Fruit fly (Drosophila melanogaster) whole organism, embryonic: ENCODE results near the gene Qsox2.

Experiments used
- Aef1 ChIP-seq: fragments of 200-800 bp; sonication (Bioruptor generic); IDR thresholded peaks from 3 replicates; pipeline ENCODE4 v1.3.6; 2022; ENCODE audit warnings: missing biosample characterization, missing genetic modification characterization
- Asciz ChIP-seq: fragments of 200-800 bp; sonication (Bioruptor generic); optimal IDR thresholded peaks from 2 replicates; lab custom pipeline; 2017; ENCODE audit warnings: missing biosample characterization, mild to moderate bottlenecking, missing genetic modification characterization, missing genetic modification reagents
- BEAF-32 ChIP-seq: fragments of 200-800 bp; sonication (Bioruptor generic); optimal IDR thresholded peaks from 3 replicates; lab custom pipeline; 2017; ENCODE audit warnings: missing biosample characterization, missing genetic modification characterization, mild to moderate bottlenecking, moderate library complexity, missing genetic modification reagents
- Bteb2 ChIP-seq: fragments of 200-800 bp; sonication (Bioruptor generic); optimal IDR thresholded peaks from 2 replicates; lab custom pipeline; 2016; ENCODE audit warnings: missing biosample characterization, missing genetic modification characterization
- CG10267 ChIP-seq: fragments of 200-800 bp; sonication (Bioruptor generic); optimal IDR thresholded peaks from 2 replicates; lab custom pipeline; 2018; ENCODE audit warnings: missing biosample characterization, mild to moderate bottlenecking, missing genetic modification characterization, moderate library complexity
- CG10274 ChIP-seq: fragments of 200-800 bp; sonication (Bioruptor generic); optimal IDR thresholded peaks from 3 replicates; lab custom pipeline; 2017; ENCODE audit warnings: missing biosample characterization, mild to moderate bottlenecking, missing genetic modification characterization
- CG10979 ChIP-seq: fragments of 200-800 bp; sonication (Bioruptor generic); optimal IDR thresholded peaks from 2 replicates; lab custom pipeline; 2018; ENCODE audit warnings: missing biosample characterization, mild to moderate bottlenecking, missing genetic modification characterization, moderate library complexity
- CG11504 ChIP-seq: fragments of 200-800 bp; sonication (Bioruptor generic); optimal IDR thresholded peaks from 3 replicates; lab custom pipeline; 2019; ENCODE audit warnings: missing biosample characterization, mild to moderate bottlenecking, missing genetic modification characterization, moderate library complexity
- CG1233 ChIP-seq: fragments of 200-800 bp; sonication (Bioruptor generic); optimal IDR thresholded peaks from 4 replicates; lab custom pipeline; 2018; ENCODE audit warnings: missing biosample characterization, mild to moderate bottlenecking, missing genetic modification characterization
- CG13775 ChIP-seq: fragments of 200-800 bp; sonication (Bioruptor generic); optimal IDR thresholded peaks from 3 replicates; lab custom pipeline; 2017; ENCODE audit warnings: missing biosample characterization, mild to moderate bottlenecking, missing genetic modification characterization
- CG16813 ChIP-seq: fragments of 200-800 bp; sonication (Bioruptor generic); IDR thresholded peaks from 3 replicates; pipeline ENCODE4 v1.3.6; 2022; ENCODE audit warnings: missing biosample characterization, missing genetic modification characterization; ENCODE audit not compliant: partially characterized antibody
- CG17328 ChIP-seq: fragments of 200-800 bp; sonication (Bioruptor generic); IDR thresholded peaks from 2 replicates; pipeline ENCODE4 v1.3.6; 2022; ENCODE audit warnings: missing biosample characterization, missing genetic modification characterization
- CG17612 ChIP-seq: fragments of 200-800 bp; sonication (Bioruptor generic); IDR thresholded peaks from 2 replicates; pipeline ENCODE4 v1.3.6; 2022; ENCODE audit warnings: missing biosample characterization, missing genetic modification characterization
- CG17912 ChIP-seq: fragments of 200-800 bp; sonication (Bioruptor generic); optimal IDR thresholded peaks from 2 replicates; lab custom pipeline; 2018; ENCODE audit warnings: missing biosample characterization, mild to moderate bottlenecking, missing genetic modification characterization
- CG18011 ChIP-seq: fragments of 200-800 bp; sonication (Bioruptor generic); optimal IDR thresholded peaks from 2 replicates; lab custom pipeline; 2017; ENCODE audit warnings: missing biosample characterization, missing genetic modification characterization, mild to moderate bottlenecking, moderate library complexity, missing genotype
- CG2678 ChIP-seq: fragments of 200-800 bp; sonication (Bioruptor generic); optimal IDR thresholded peaks from 3 replicates; lab custom pipeline; 2019; ENCODE audit warnings: missing biosample characterization, mild to moderate bottlenecking, missing genetic modification characterization, moderate library complexity
- CG2889 ChIP-seq: fragments of 200-800 bp; sonication (Bioruptor generic); IDR thresholded peaks from 3 replicates; pipeline ENCODE4 v1.3.6; 2022; ENCODE audit warnings: missing biosample characterization, missing genetic modification characterization
- CG30431 ChIP-seq: fragments of 200-800 bp; sonication (Bioruptor generic); optimal IDR thresholded peaks from 2 replicates; lab custom pipeline; 2017; ENCODE audit warnings: missing biosample characterization, missing genetic modification characterization
- CG31441 ChIP-seq: fragments of 200-800 bp; sonication (Bioruptor generic); IDR thresholded peaks from 2 replicates; pipeline ENCODE4 v1.3.6; 2022; ENCODE audit warnings: missing biosample characterization, missing genetic modification characterization
- CG5245 ChIP-seq: fragments of 200-800 bp; sonication (Bioruptor generic); optimal IDR thresholded peaks from 3 replicates; lab custom pipeline; 2016; ENCODE audit warnings: missing biosample characterization, missing genetic modification characterization
- CG7786 ChIP-seq: fragments of 200-800 bp; sonication (Bioruptor generic); optimal IDR thresholded peaks from 2 replicates; lab custom pipeline; 2016; ENCODE audit warnings: missing biosample characterization, missing genetic modification characterization
- CG8290 ChIP-seq, 3 experiments: fragments of 200-800 bp; sonication (Bioruptor generic); optimal IDR thresholded peaks; 2 replicates each; lab custom pipeline; 2016 to 2019; ENCODE audit warnings: missing biosample characterization in 3 of 3, missing genetic modification characterization in 3 of 3, mild to moderate bottlenecking in 2 of 3, moderate library complexity in 1 of 3
- CG9797 ChIP-seq: fragments of 200-800 bp; sonication (Bioruptor generic); optimal IDR thresholded peaks from 3 replicates; lab custom pipeline; 2018; ENCODE audit warnings: missing biosample characterization, mild to moderate bottlenecking, missing genetic modification characterization
- CG9876 ChIP-seq: fragments of 200-800 bp; sonication (Bioruptor generic); optimal IDR thresholded peaks from 2 replicates; lab custom pipeline; 2016; ENCODE audit warnings: missing biosample characterization, missing genetic modification characterization
- CTCF ChIP-seq: fragments of 200-800 bp; sonication (Bioruptor generic); optimal IDR thresholded peaks from 2 replicates; lab custom pipeline; 2017; ENCODE audit warnings: missing biosample characterization, mild to moderate bottlenecking, missing genetic modification characterization, moderate library complexity
- CrebB ChIP-seq: fragments of 200-800 bp; sonication (Bioruptor generic); optimal IDR thresholded peaks from 3 replicates; lab custom pipeline; 2018; ENCODE audit warnings: missing biosample characterization, mild to moderate bottlenecking, missing genetic modification characterization
- Drgx ChIP-seq: fragments of 200-800 bp; sonication (Bioruptor generic); IDR thresholded peaks from 2 replicates; pipeline ENCODE4 v1.3.6; 2022; ENCODE audit warnings: missing biosample characterization, missing genetic modification characterization
- H2.0 ChIP-seq: fragments of 200-800 bp; sonication (Bioruptor generic); IDR thresholded peaks from 2 replicates; pipeline ENCODE4 v1.3.6; 2022; ENCODE audit warnings: missing biosample characterization, missing genetic modification characterization
- Hr78 ChIP-seq, 2 experiments: fragments of 200-800 bp in 1 of 2; fragments of >200 bp in 1 of 2; sonication (Bioruptor generic) in 1 of 2; optimal IDR thresholded peaks; 2 replicates each; lab custom pipeline; 2017 to 2019; ENCODE audit warnings: missing biosample characterization in 2 of 2, missing genetic modification characterization in 2 of 2, mild to moderate bottlenecking in 1 of 2, moderate library complexity in 1 of 2
- Kr ChIP-seq: fragments of 200-800 bp; sonication (Bioruptor generic); optimal IDR thresholded peaks from 2 replicates; lab custom pipeline; 2017; ENCODE audit warnings: missing biosample characterization, mild to moderate bottlenecking, missing genetic modification characterization
- NfI ChIP-seq: fragments of 200-800 bp; sonication (Bioruptor generic); optimal IDR thresholded peaks from 3 replicates; lab custom pipeline; 2018; ENCODE audit warnings: missing biosample characterization, mild to moderate bottlenecking, missing genetic modification characterization, moderate library complexity
- PHDP ChIP-seq: fragments of 200-800 bp; sonication (Bioruptor generic); optimal IDR thresholded peaks from 3 replicates; lab custom pipeline; 2018; ENCODE audit warnings: missing biosample characterization, mild to moderate bottlenecking, missing genetic modification characterization, moderate library complexity
- Poxn ChIP-seq: fragments of 200-800 bp; sonication (Bioruptor generic); IDR thresholded peaks from 2 replicates; pipeline ENCODE4 v1.3.6; 2022; ENCODE audit warnings: missing biosample characterization, missing genetic modification characterization
- Ptx1 ChIP-seq: fragments of 200-800 bp; sonication (Bioruptor generic); IDR thresholded peaks from 2 replicates; pipeline ENCODE4 v1.3.6; 2022; ENCODE audit warnings: missing biosample characterization, missing genetic modification characterization
- ara ChIP-seq: fragments of 200-800 bp; sonication (Bioruptor generic); IDR thresholded peaks from 2 replicates; pipeline ENCODE4 v1.3.6; 2022; ENCODE audit warnings: missing biosample characterization, missing genetic modification characterization
- cato ChIP-seq: fragments of 200-800 bp; sonication (Bioruptor generic); optimal IDR thresholded peaks from 2 replicates; lab custom pipeline; 2016; ENCODE audit warnings: missing biosample characterization, missing genetic modification characterization, borderline replicate concordance
- dmrt99B ChIP-seq: fragments of 200-800 bp; sonication (Bioruptor generic); optimal IDR thresholded peaks from 2 replicates; lab custom pipeline; 2018; ENCODE audit warnings: missing biosample characterization, mild to moderate bottlenecking, missing genetic modification characterization, moderate library complexity
- eyg ChIP-seq: fragments of 200-800 bp; sonication (Bioruptor generic); optimal IDR thresholded peaks from 3 replicates; lab custom pipeline; 2016; ENCODE audit warnings: missing biosample characterization, missing genetic modification characterization
- gcm2 ChIP-seq: fragments of 200-800 bp; sonication (Bioruptor generic); optimal IDR thresholded peaks from 2 replicates; lab custom pipeline; 2016; ENCODE audit warnings: missing biosample characterization, missing genetic modification characterization
- grau ChIP-seq: fragments of 200-800 bp; optimal IDR thresholded peaks from 3 replicates; lab custom pipeline; 2019; ENCODE audit warnings: missing biosample characterization, mild to moderate bottlenecking, missing genetic modification characterization, moderate library complexity
- h ChIP-seq: fragments of >200 bp; optimal IDR thresholded peaks from 2 replicates; lab custom pipeline; 2017
- klu ChIP-seq: fragments of 200-800 bp; sonication (Bioruptor generic); IDR thresholded peaks from 2 replicates; pipeline ENCODE4 v1.3.6; 2022; ENCODE audit warnings: missing biosample characterization, missing genetic modification characterization
- nom ChIP-seq: fragments of 200-800 bp; sonication (Bioruptor generic); optimal IDR thresholded peaks from 2 replicates; lab custom pipeline; 2017; ENCODE audit warnings: missing biosample characterization, missing genetic modification characterization, mild to moderate bottlenecking, moderate library complexity, missing genetic modification reagents
- repo ChIP-seq: fragments of 200-800 bp; sonication (Bioruptor generic); optimal IDR thresholded peaks from 2 replicates; lab custom pipeline; 2016; ENCODE audit warnings: missing biosample characterization, missing genetic modification characterization
- schlank ChIP-seq: fragments of 200-800 bp; sonication (Bioruptor generic); optimal IDR thresholded peaks from 2 replicates; lab custom pipeline; 2018; ENCODE audit warnings: missing biosample characterization, mild to moderate bottlenecking, missing genetic modification characterization
- scrt ChIP-seq: fragments of 200-800 bp; sonication (Bioruptor generic); optimal IDR thresholded peaks from 2 replicates; lab custom pipeline; 2018; ENCODE audit warnings: missing biosample characterization, mild to moderate bottlenecking, missing genetic modification characterization, moderate library complexity
- sens-2 ChIP-seq: fragments of 200-800 bp; sonication (Bioruptor generic); IDR thresholded peaks from 2 replicates; pipeline ENCODE4 v1.3.6; 2022; ENCODE audit warnings: missing biosample characterization, missing genetic modification characterization
- slou ChIP-seq: fragments of 200-800 bp; sonication (Bioruptor generic); optimal IDR thresholded peaks from 3 replicates; lab custom pipeline; 2016; ENCODE audit warnings: missing biosample characterization, missing genetic modification characterization
- sqz ChIP-seq: fragments of 200-800 bp; sonication (Bioruptor generic); optimal IDR thresholded peaks from 3 replicates; lab custom pipeline; 2018; ENCODE audit warnings: missing biosample characterization, mild to moderate bottlenecking, missing genetic modification characterization
- tgo ChIP-seq: fragments of 200-800 bp; sonication (Bioruptor generic); IDR thresholded peaks from 3 replicates; pipeline ENCODE4 v1.3.6; 2022; ENCODE audit warnings: missing biosample characterization, missing genetic modification characterization
- toy ChIP-seq: fragments of 200-800 bp; sonication (Bioruptor generic); IDR thresholded peaks from 2 replicates; pipeline ENCODE4 v1.3.6; 2022; ENCODE audit warnings: missing biosample characterization, missing genetic modification characterization

Qsox2 gene

dm6 chr3R:21863817-21864384 is 49.6 kb upstream of the Qsox2 start (continued):
- no peak for TF ChIP-seq Poxn (GFP tag; lab: Robert Waterston, UW)
- no peak for TF ChIP-seq scrt (GFP tag; lab: Kevin White, UChicago)
- TF ChIP-seq schlank (tag; lab: Kevin White, UChicago) = no peak
- TF ChIP-seq Ptx1 (GFP tag; lab: Robert Waterston, UW) = no peak
- TF ChIP-seq tgo (GFP tag; lab: Robert Waterston, UW) = peak; percentile 30; the same call in 1 of the 3 replicates
- TF ChIP-seq CG8290 (GFP tag; optimal IDR thresholded peaks at IDR 0.05; lab: Kevin White, UChicago) = no peak
- TF ChIP-seq CG8290 (tag; optimal IDR thresholded peaks at IDR 0.05; lab: Kevin White, UChicago) = no peak
- no peak for TF ChIP-seq CG18011 (GFP tag; lab: Kevin White, UChicago)
- no peak for TF ChIP-seq sqz (GFP tag; lab: Kevin White, UChicago)
- TF ChIP-seq dmrt99B (tag; lab: Kevin White, UChicago) = peak; percentile 51
- no peak for TF ChIP-seq eyg (GFP tag; lab: Kevin White, UChicago)
- TF ChIP-seq Bteb2 = no peak
- no peak for TF ChIP-seq CG7786 (GFP tag; lab: Kevin White, UChicago)
- TF ChIP-seq NfI = no peak
- no peak for TF ChIP-seq gcm2 (GFP tag; lab: Kevin White, UChicago)
- TF ChIP-seq CG17328 (GFP tag; lab: Robert Waterston, UW) = peak; percentile 25; the same call in 1 of the 2 replicates
- no peak for TF ChIP-seq Asciz (GFP tag; lab: Kevin White, UChicago)
- TF ChIP-seq Kr = peak; percentile 16
- TF ChIP-seq CG2678 = peak; percentile 38
- no peak for TF ChIP-seq CG2889 (GFP tag; lab: Robert Waterston, UW)
- TF ChIP-seq h (lab: Kevin White, UChicago) = no peak
- no peak for TF ChIP-seq slou (GFP tag; lab: Kevin White, UChicago)
- TF ChIP-seq cato (GFP tag; lab: Kevin White, UChicago) = no peak
- peak; percentile 22 for TF ChIP-seq PHDP (tag; lab: Kevin White, UChicago)
- no peak for TF ChIP-seq Hr78 (GFP tag; optimal IDR thresholded peaks at IDR 0.05; lab: Kevin White, UChicago)
- TF ChIP-seq CG13775 (GFP tag; lab: Kevin White, UChicago) = no peak
- no peak for TF ChIP-seq CTCF
- TF ChIP-seq ara (GFP tag; lab: Robert Waterston, UW) = no peak
- TF ChIP-seq CG1233 = no peak
- TF ChIP-seq CG10267 (tag; lab: Kevin White, UChicago) = no peak
- TF ChIP-seq CG9876 = no peak
- peak; percentile 3 for TF ChIP-seq grau (tag; lab: Kevin White, UChicago)
- TF ChIP-seq sens-2 (GFP tag; lab: Robert Waterston, UW) = no peak
- TF ChIP-seq CG10979 (tag; lab: Kevin White, UChicago) = no peak
- no peak for TF ChIP-seq H2.0 (GFP tag; lab: Robert Waterston, UW)
- no peak for TF ChIP-seq nom (GFP tag; lab: Kevin White, UChicago)
- no peak for TF ChIP-seq CG30431 (GFP tag; lab: Kevin White, UChicago)
- peak; percentile 34 for TF ChIP-seq CG11504
- no peak for TF ChIP-seq CG16813 (GFP tag; lab: Robert Waterston, UW)
- TF ChIP-seq CG17912 (GFP tag; lab: Kevin White, UChicago) = no peak
- 0 out of 2 replicates have a peak, but pooled peaks have one; percentile 29 for TF ChIP-seq CG31441 (GFP tag; lab: Robert Waterston, UW)
- TF ChIP-seq BEAF-32 (GFP tag; lab: Kevin White, UChicago) = no peak
- no peak for TF ChIP-seq CG10274 (GFP tag; lab: Kevin White, UChicago)
- no peak for TF ChIP-seq repo (GFP tag; lab: Kevin White, UChicago)
- TF ChIP-seq CG5245 = no peak
- no peak for TF ChIP-seq klu (GFP tag; lab: Robert Waterston, UW)
- no peak for TF ChIP-seq toy
- TF ChIP-seq CG9797 (GFP tag; lab: Kevin White, UChicago) = no peak
- no peak for TF ChIP-seq CrebB (tag; lab: Kevin White, UChicago)
- no peak for TF ChIP-seq Drgx (GFP tag; lab: Robert Waterston, UW)
- no peak for TF ChIP-seq Aef1 (GFP tag; lab: Robert Waterston, UW)
- no peak for TF ChIP-seq CG17612
